Fruit fly (Drosophila melanogaster): ENCODE data around the gene CG45676.

DNA sequence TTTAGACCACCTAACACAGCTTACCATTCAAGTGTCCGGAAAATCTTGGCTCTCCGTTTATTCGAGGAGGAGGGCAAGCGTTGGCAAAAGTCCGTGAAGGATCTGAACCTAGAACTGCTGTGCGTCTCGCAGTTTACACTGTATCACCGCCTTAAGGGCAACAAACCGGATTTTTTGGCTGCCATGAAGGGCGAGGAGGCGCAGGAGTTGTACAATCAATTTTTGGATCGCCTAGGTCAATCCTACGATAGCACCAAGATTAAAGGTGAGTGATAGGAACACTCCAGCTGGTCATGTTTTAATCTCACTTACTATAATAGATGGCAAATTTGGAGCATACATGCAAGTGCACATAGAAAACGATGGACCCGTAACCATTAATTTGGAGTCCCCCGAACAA, 11.6 kb downstream of the CG45676 start:
- no peak for TF ChIP-seq ttk (optimal IDR thresholded peaks at IDR 0.05)
- TF ChIP-seq Sin3A (optimal IDR thresholded peaks at IDR 0.05) = no peak

All from Kc167 (cell line).